Worm (Caenorhabditis elegans): ENCODE results near the gene gasr-8.
A peak's percentile ranks its signal among the peaks of the same experiment; 100 is the strongest.

ce11 chrV:14688097-14688912 lies 605 bp upstream of the gasr-8 start, which contains the start of gene C47E8.11:
- TF ChIP-seq ama-1 (optimal IDR thresholded peaks at IDR 0.05) (peak; percentile 98), lin-39 (tag; optimal IDR thresholded peaks at IDR 0.05) (no peak), elt-3 (tag; optimal IDR thresholded peaks at IDR 0.05) (no peak), ZK546.5 (tag; optimal IDR thresholded peaks at IDR 0.05) (no peak), ztf-11 (tag; optimal IDR thresholded peaks at IDR 0.05) (no peak), lsy-2 (tag; optimal IDR thresholded peaks at IDR 0.05) (peak; percentile 6 to 76), lin-11 (tag; optimal IDR thresholded peaks at IDR 0.05) (no peak)

All from whole organism, L2 larva.